Worm (Caenorhabditis elegans): ENCODE data around the gene F32B6.4.

F32B6.4 gene

DNA sequence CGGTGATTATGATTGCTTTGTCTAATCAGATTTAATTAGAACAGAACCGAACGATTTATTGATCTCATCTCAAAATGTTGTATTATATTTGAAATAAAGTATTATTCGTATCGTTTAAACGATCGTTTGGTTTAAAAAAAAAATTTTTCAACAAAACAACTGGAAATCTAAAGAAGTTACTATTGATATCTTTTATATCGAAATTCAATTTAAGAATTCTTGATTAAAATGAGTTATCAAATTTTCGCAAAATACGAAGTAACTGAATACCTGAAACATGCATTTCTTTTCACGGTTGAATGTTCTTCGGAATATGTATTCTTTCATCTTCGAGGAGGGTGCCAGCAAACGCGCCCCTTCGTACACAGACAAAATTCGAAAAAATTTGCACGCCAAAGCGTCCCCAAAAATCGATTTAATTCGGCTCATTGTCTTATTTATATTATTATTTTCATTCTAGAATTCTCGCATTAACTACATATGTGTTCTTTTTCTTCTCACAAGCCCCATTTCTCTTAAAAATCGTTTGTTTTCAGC, 33.8 kb downstream of the F32B6.4 start, which contains the start of gene npp-1:
npp-1 (plus strand) TSS at position 537 of the 537 bp plus-strand sequence.
- peak; percentile 70 for TF ChIP-seq C34F6.9 (tag; optimal IDR thresholded peaks at IDR 0.05)
- no peak for TF ChIP-seq nhr-77 (tag; optimal IDR thresholded peaks at IDR 0.05)
- no peak for TF ChIP-seq snpc-4 (tag; optimal IDR thresholded peaks at IDR 0.05)
- no peak for TF ChIP-seq ceh-82 (tag; optimal IDR thresholded peaks at IDR 0.05)
- no peak for TF ChIP-seq nhr-237 (tag; optimal IDR thresholded peaks at IDR 0.05)
- TF ChIP-seq blmp-1 (tag; optimal IDR thresholded peaks at IDR 0.05; ENCODE audit: insufficient read depth), result no peak
- no peak for TF ChIP-seq nhr-10 (tag; optimal IDR thresholded peaks at IDR 0.05)
- TF ChIP-seq elt-3 (tag; optimal IDR thresholded peaks at IDR 0.05), result no peak
- TF ChIP-seq nhr-21 (tag; optimal IDR thresholded peaks at IDR 0.05), result no peak
- peak; percentile 61 for TF ChIP-seq nhr-129 (tag; optimal IDR thresholded peaks at IDR 0.05)
- no peak for TF ChIP-seq R02D3.7 (tag; optimal IDR thresholded peaks at IDR 0.05)
- no peak for TF ChIP-seq lsy-2 (tag; optimal IDR thresholded peaks at IDR 0.05)
- peak; percentile 4 for TF ChIP-seq crh-2 (tag; optimal IDR thresholded peaks at IDR 0.05)
- peak; percentile 32 for TF ChIP-seq gmeb-1 (tag; optimal IDR thresholded peaks at IDR 0.05)
- TF ChIP-seq ceh-16 (tag; optimal IDR thresholded peaks at IDR 0.05), result no peak
- no peak for TF ChIP-seq sma-9 (GFP tag; optimal IDR thresholded peaks at IDR 0.05)
- TF ChIP-seq sma-9 (tag; optimal IDR thresholded peaks at IDR 0.05), result no peak
- no peak for TF ChIP-seq nhr-23 (tag; optimal IDR thresholded peaks at IDR 0.05)
- no peak for TF ChIP-seq skn-1 (tag; optimal IDR thresholded peaks at IDR 0.05)
- no peak for TF ChIP-seq alr-1 (tag; optimal IDR thresholded peaks at IDR 0.05)
- no peak for TF ChIP-seq mdl-1 (tag; optimal IDR thresholded peaks at IDR 0.05)
- TF ChIP-seq nhr-11 (tag; optimal IDR thresholded peaks at IDR 0.05), result no peak
- TF ChIP-seq fos-1 (tag; optimal IDR thresholded peaks at IDR 0.05), result peak; percentile 2
- TF ChIP-seq ztf-11 (tag; optimal IDR thresholded peaks at IDR 0.05), result no peak
- peak; percentile 62 for TF ChIP-seq unc-55 (GFP tag; optimal IDR thresholded peaks at IDR 0.05)
- no peak for TF ChIP-seq lin-11 (tag; optimal IDR thresholded peaks at IDR 0.05)
- no peak for TF ChIP-seq unc-39 (tag; optimal IDR thresholded peaks at IDR 0.05)
- TF ChIP-seq ztf-4 (tag; optimal IDR thresholded peaks at IDR 0.05), result no peak

DNA sequence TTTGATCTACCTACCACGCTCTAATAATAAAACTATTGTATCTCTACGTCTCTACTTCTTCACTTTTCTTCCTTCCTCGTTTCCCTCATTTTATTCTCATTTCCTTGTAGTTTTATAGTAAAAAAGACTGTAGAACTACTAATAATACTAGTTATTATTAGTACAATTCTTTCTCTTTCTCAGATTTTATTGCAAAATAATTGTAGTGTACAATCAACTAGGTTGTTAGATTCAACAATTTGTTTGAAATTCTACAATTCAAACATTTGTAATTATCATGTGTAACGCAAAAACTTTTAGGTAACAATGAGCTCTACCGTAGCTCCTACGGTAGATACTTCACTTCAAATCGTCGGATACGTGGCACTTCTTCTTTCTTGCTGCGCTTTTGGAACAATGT, 36.1 kb downstream of the F32B6.4 start, which contains the start of gene K07F5.12:
K07F5.12 (plus strand) TSS at position 301 of the 400 bp plus-strand sequence.
- TF ChIP-seq R02D3.7 (tag; optimal IDR thresholded peaks at IDR 0.05) (no peak), nhr-25 (tag; optimal IDR thresholded peaks at IDR 0.05) (no peak), lsy-2 (tag; optimal IDR thresholded peaks at IDR 0.05) (no peak), blmp-1 (tag; optimal IDR thresholded peaks at IDR 0.05; ENCODE audit: insufficient read depth) (no peak), fos-1 (tag; optimal IDR thresholded peaks at IDR 0.05) (no peak), alr-1 (tag; optimal IDR thresholded peaks at IDR 0.05) (no peak), aly-2 (tag; optimal IDR thresholded peaks at IDR 0.05) (no peak), lin-13 (GFP tag; optimal IDR thresholded peaks at IDR 0.05) (no peak), unc-55 (GFP tag; optimal IDR thresholded peaks at IDR 0.05) (no peak), nhr-129 (tag; optimal IDR thresholded peaks at IDR 0.05) (no peak), ztf-11 (tag; optimal IDR thresholded peaks at IDR 0.05) (no peak), nhr-77 (tag; optimal IDR thresholded peaks at IDR 0.05) (no peak), lin-11 (tag; optimal IDR thresholded peaks at IDR 0.05) (no peak), unc-39 (tag; optimal IDR thresholded peaks at IDR 0.05) (no peak), dmd-4 (tag; optimal IDR thresholded peaks at IDR 0.05) (no peak), ztf-4 (tag; optimal IDR thresholded peaks at IDR 0.05) (no peak), nhr-11 (tag; optimal IDR thresholded peaks at IDR 0.05) (no peak), nhr-6 (tag; optimal IDR thresholded peaks at IDR 0.05) (no peak), ama-1 (optimal IDR thresholded peaks at IDR 0.05) (no peak), skn-1 (tag; optimal IDR thresholded peaks at IDR 0.05) (no peak)

DNA sequence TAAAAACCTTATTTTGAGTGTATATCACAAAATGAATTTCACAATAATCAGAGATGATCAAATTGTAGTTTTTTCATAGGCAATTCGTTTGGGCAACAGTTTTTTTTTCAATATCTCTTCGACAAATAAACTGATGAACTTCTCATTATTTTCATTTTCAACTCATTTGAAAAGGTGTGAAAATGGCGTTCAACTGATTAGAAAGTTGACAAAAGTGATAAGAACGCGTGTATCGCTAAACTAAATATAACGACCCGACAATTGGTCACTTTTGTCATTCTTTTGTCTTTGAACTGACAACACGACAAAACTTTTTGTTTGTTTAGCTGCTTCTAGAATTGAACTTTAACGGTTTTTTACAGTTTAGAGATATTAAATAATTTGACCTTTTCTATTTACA, 36.9 kb downstream of the F32B6.4 start:
- peak; percentile 53 for TF ChIP-seq fos-1 (tag; optimal IDR thresholded peaks at IDR 0.05)
- TF ChIP-seq dmd-4 (tag; optimal IDR thresholded peaks at IDR 0.05), result no peak
- no peak for TF ChIP-seq unc-62 (GFP tag; optimal IDR thresholded peaks at IDR 0.05)
- TF ChIP-seq elt-1 (tag; optimal IDR thresholded peaks at IDR 0.05), result no peak
- no peak for TF ChIP-seq Y55F3AM.14 (GFP tag; optimal IDR thresholded peaks at IDR 0.05)
- no peak for TF ChIP-seq lin-39 (tag; optimal IDR thresholded peaks at IDR 0.05)
- no peak for TF ChIP-seq lin-13 (GFP tag; optimal IDR thresholded peaks at IDR 0.05)
